Fruit fly (Drosophila melanogaster): ENCODE results near the gene mAcon2.

Gene mAcon2

DNA sequence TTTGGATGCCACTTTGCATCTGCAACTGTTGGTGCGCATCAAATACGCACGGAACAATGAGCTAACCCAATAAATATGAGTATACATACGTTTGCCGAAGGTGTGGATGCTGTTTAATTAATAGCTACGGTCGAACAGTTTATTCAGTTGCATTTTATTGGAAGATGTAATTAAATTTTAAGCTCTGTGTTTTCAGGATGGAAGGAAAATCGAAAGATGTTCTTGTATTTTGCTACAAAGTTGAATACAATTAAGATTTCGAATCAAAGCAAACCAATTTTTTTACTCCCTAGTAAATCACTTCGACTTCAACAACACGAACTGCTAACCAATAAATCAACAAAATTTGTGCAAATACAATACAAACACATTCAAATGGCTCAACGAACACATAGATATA, at the start of gene mAcon2:
TSS of gene mAcon2 (plus strand) at position 301 of the 400 bp plus-strand sequence.
- TF ChIP-seq eg (GFP tag; IDR thresholded peaks at IDR 0.05), result no peak
- no peak for TF ChIP-seq CG1621 (tag; optimal IDR thresholded peaks at IDR 0.05)

DNA sequence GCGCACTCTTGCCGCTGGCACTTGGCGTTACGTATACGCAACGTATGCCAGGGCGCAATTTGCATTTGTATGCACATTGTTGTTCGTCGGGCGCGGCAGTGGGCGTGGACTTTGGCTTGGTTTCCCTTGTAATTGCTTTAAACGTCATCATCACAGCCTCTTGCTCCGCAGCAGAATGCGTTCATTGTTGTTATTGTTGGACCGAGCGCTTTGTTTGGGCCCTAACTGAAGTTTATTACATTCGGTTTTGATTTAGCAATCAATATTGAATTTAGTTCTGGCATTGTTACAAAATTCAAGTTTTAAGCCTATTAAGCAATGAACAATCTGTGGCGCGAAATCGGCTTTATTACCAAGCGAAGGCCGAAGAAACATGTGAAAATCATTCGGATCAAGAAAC, 48.9 kb upstream of the mAcon2 start, which contains the start of gene CG43449:
TSS of gene CG43449 (plus strand) at position 301 of the 400 bp plus-strand sequence.
- TF ChIP-seq CG16779 (tag; optimal IDR thresholded peaks at IDR 0.05), result no peak

dm6 chr3R:11115606-11116005, 21.4 kb upstream of the mAcon2 start, which contains the start of gene SdhCL:
Gene SdhCL, minus strand, starts transcription at chr3R:11115706.
- TF ChIP-seq pdm3 (GFP tag; optimal IDR thresholded peaks at IDR 0.05) (no peak), CG3919 (GFP tag; optimal IDR thresholded peaks at IDR 0.05) (no peak), salr (GFP tag; optimal IDR thresholded peaks at IDR 0.05) (no peak), CG6808 (GFP tag; optimal IDR thresholded peaks at IDR 0.05) (no peak), CG16779 (tag; optimal IDR thresholded peaks at IDR 0.05) (no peak), svp (GFP tag) (no peak), CG10669 (GFP tag; optimal IDR thresholded peaks at IDR 0.05) (no peak)

dm6 chr3R:11126383-11126782, 10.6 kb upstream of the mAcon2 start:
- TF ChIP-seq dsx (GFP tag; optimal IDR thresholded peaks at IDR 0.05; ENCODE audit: poor library complexity, severe bottlenecking), result no peak
- no peak for TF ChIP-seq Sox15 (GFP tag; optimal IDR thresholded peaks at IDR 0.05)
- TF ChIP-seq CG3919 (GFP tag; optimal IDR thresholded peaks at IDR 0.05), result no peak
- TF ChIP-seq CG1621 (tag; optimal IDR thresholded peaks at IDR 0.05), result no peak
- TF ChIP-seq CG15336 (GFP tag; IDR thresholded peaks at IDR 0.05), result no peak
- no peak for TF ChIP-seq Eip75B (GFP tag; optimal IDR thresholded peaks at IDR 0.05)

dm6 chr3R:11128116-11128626, 8.8 kb upstream of the mAcon2 start, which contains the start of gene Ugt35C1:
Gene Ugt35C1, minus strand, starts transcription at chr3R:11128328.
- TF ChIP-seq Lpt (GFP tag; optimal IDR thresholded peaks at IDR 0.05) (no peak), svp (GFP tag) (peak; percentile 33)

dm6 chr3R:11145135-11145534, 8.2 kb downstream of the mAcon2 start, which contains the start of gene CheA86a:
Gene CheA86a, minus strand, starts transcription at chr3R:11145235.
- no peak for TF ChIP-seq CG10631 (GFP tag; optimal IDR thresholded peaks at IDR 0.05)
- no peak for TF ChIP-seq Sox14 (GFP tag; optimal IDR thresholded peaks at IDR 0.05)
- TF ChIP-seq Lpt (GFP tag; optimal IDR thresholded peaks at IDR 0.05), result no peak
- TF ChIP-seq Smox (GFP tag; optimal IDR thresholded peaks at IDR 0.05), result no peak
- TF ChIP-seq net (GFP tag; optimal IDR thresholded peaks at IDR 0.05), result no peak
- TF ChIP-seq CG11294 (GFP tag; IDR thresholded peaks at IDR 0.05), result no peak
- TF ChIP-seq Gug (GFP tag; IDR thresholded peaks at IDR 0.05), result no peak
- TF ChIP-seq CG11902 (GFP tag; optimal IDR thresholded peaks at IDR 0.05), result no peak
- TF ChIP-seq fd59A (GFP tag; optimal IDR thresholded peaks at IDR 0.05), result no peak
- no peak for TF ChIP-seq fd85E (GFP tag; optimal IDR thresholded peaks at IDR 0.05)
- no peak for TF ChIP-seq Met (GFP tag; optimal IDR thresholded peaks at IDR 0.05)
- no peak for TF ChIP-seq fkh (GFP tag; optimal IDR thresholded peaks at IDR 0.05)
- no peak for TF ChIP-seq Ets21C (GFP tag; optimal IDR thresholded peaks at IDR 0.05)
- TF ChIP-seq pdm3 (GFP tag; optimal IDR thresholded peaks at IDR 0.05), result no peak

DNA sequence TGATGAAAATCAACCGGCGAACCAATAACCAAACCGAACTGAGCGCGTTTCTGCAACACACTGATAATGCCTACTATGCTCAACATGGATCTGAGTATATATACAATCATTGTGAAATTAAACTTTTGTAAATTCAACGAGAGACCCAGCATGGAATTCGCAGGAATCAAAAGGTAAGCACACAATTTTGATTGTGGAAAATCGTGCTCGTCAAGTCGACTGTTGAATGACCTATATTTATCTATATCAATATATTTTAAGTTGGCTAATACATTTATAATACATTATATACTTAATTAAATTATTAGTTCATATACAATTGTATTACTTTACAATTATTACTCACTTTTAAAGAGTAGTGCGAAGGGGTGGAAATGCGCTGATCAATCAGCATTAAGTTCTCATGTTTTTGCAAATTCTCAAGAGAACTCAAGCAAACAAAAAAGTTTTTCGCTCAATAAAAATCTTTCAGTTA, 16.9 kb downstream of the mAcon2 start, which contains the start of gene Ugt302K1:
TSS of gene Ugt302K1 (minus strand) at position 51 of the 475 bp plus-strand sequence.
- TF ChIP-seq fkh (GFP tag; optimal IDR thresholded peaks at IDR 0.05) (no peak), Sox15 (GFP tag; optimal IDR thresholded peaks at IDR 0.05) (peak; percentile 1), Sox14 (GFP tag; optimal IDR thresholded peaks at IDR 0.05) (peak; percentile 11), Blimp-1 (GFP tag; optimal IDR thresholded peaks at IDR 0.05) (peak; percentile 35), CG8632 (GFP tag; optimal IDR thresholded peaks at IDR 0.05) (peak; percentile 25), CG11762 (GFP tag; optimal IDR thresholded peaks at IDR 0.05; ENCODE audit: insufficient read depth) (peak; percentile 24), OdsH (GFP tag; optimal IDR thresholded peaks at IDR 0.05) (peak; percentile 55), acj6 (GFP tag; optimal IDR thresholded peaks at IDR 0.05) (peak; percentile 36), Lpt (GFP tag; optimal IDR thresholded peaks at IDR 0.05) (peak; percentile 2), Ets21C (GFP tag; optimal IDR thresholded peaks at IDR 0.05) (no peak), ss (GFP tag; optimal IDR thresholded peaks at IDR 0.05) (no peak), CG34406 (GFP tag; optimal IDR thresholded peaks at IDR 0.05) (peak; percentile 39), CG6792 (GFP tag; optimal IDR thresholded peaks at IDR 0.05) (peak; percentile 19), spab (GFP tag; optimal IDR thresholded peaks at IDR 0.05) (peak; percentile 45), Ets96B (tag; optimal IDR thresholded peaks at IDR 0.05) (peak; percentile 67), CG6808 (GFP tag; optimal IDR thresholded peaks at IDR 0.05) (no peak), eg (GFP tag; IDR thresholded peaks at IDR 0.05) (peak; percentile 77), fd59A (GFP tag; optimal IDR thresholded peaks at IDR 0.05) (no peak), CG10669 (GFP tag; optimal IDR thresholded peaks at IDR 0.05) (peak; percentile 57), Sox102F (GFP tag; optimal IDR thresholded peaks at IDR 0.05) (peak; percentile 43), Gug (GFP tag; IDR thresholded peaks at IDR 0.05) (no peak), CG1621 (tag; optimal IDR thresholded peaks at IDR 0.05) (no peak)
